Fruit fly (Drosophila melanogaster) S2 (cell line): ENCODE data around the gene yin.

Experiments
- CG8478 ChIP-seq: fragments of >200 bp; optimal IDR thresholded peaks from 2 replicates; lab custom pipeline; 2018
- CTCF ChIP-seq, 2 experiments: fragments of >200 bp; optimal IDR thresholded peaks; 2 replicates each; lab custom pipeline; 2018

DNA sequence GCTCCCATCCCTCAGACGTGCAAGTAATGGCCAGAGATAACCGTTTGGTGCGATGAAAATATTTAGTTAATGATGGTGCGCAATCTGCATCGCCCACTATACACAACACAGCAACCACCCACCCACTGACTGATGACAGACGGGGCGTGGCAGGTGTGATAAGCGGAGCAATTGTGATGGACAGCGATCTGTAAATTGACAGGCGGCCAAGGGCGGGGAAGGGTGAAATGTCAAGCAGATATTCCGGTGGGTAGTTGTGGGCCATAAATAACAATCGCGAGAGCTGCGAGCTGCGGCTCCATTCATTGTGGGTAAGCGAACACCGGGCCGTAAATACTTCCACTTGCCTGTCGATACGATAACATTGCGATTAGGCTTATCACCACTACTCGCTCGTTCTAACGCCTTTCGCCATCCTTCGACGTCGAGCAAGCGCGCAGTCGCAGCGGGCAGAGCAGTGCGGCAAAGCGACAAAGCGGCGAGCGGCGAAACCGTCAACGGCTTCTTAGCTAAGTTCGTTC lies at the start of gene yin:
- TF ChIP-seq CTCF (optimal IDR thresholded peaks at IDR 0.05; lab: Kevin White, UChicago), result no peak
- TF ChIP-seq CG8478 (lab: Kevin White, UChicago), result no peak
